Fruit fly (Drosophila melanogaster) Kc167 (cell line): Measurements from ENCODE around the gene fz2.

Source experiments
- Myc ChIP-seq: fragments of >200 bp; optimal IDR thresholded peaks from 2 replicates; lab custom pipeline; 2017; ENCODE audit warnings: missing external identifiers
- Sin3A ChIP-seq: fragments of >200 bp; optimal IDR thresholded peaks from 2 replicates; lab custom pipeline; 2018; ENCODE audit warnings: missing external identifiers
- h ChIP-seq: fragments of >200 bp; optimal IDR thresholded peaks from 3 replicates; lab custom pipeline; 2018; ENCODE audit warnings: missing external identifiers
- insv ChIP-seq: fragments of >200 bp; optimal IDR thresholded peaks from 3 replicates; lab custom pipeline; 2018; ENCODE audit warnings: missing external identifiers
- psq ChIP-seq: fragments of >200 bp; optimal IDR thresholded peaks from 2 replicates; lab custom pipeline; 2017; ENCODE audit warnings: missing external identifiers
- ttk ChIP-seq: sonication (Bioruptor generic); optimal IDR thresholded peaks from 2 replicates; lab custom pipeline; 2017; ENCODE audit warnings: missing external identifiers

The fz2 gene

DNA sequence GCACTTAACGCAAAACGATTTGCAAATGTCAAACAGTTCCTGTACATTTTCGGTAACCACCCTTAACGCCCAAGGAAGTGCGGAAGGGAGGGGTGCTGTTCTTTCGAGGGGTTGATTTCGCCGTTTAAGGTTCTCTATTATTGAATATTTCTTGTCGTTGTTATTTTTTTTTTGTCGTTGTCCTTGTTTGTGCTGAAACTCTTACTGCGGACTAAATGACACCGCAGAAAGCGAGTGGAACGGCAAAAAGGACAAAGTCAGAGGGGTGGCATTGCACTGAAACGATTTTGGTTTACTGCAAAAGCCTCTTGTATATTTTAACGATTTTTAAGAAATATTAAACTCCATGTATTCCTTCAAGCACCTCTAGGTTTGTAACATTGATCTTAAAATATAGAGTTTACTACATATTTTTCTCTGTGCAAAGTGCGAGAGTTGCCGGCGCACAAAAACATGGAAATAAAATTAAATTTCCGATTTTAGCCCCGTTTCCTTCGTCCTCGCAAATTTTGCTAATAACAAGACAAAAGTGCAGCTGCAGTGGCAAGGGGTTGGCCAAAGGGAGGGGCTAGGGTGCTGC, 83.1 kb downstream of the fz2 start:
- TF ChIP-seq h (lab: Kevin White, UChicago): no peak
- TF ChIP-seq ttk (lab: Kevin White, UChicago): no peak
- TF ChIP-seq insv (lab: Kevin White, UChicago): no peak
- no peak for TF ChIP-seq Myc (lab: Kevin White, UChicago)
- no peak for TF ChIP-seq Sin3A
- no peak for TF ChIP-seq psq (lab: Kevin White, UChicago)

DNA sequence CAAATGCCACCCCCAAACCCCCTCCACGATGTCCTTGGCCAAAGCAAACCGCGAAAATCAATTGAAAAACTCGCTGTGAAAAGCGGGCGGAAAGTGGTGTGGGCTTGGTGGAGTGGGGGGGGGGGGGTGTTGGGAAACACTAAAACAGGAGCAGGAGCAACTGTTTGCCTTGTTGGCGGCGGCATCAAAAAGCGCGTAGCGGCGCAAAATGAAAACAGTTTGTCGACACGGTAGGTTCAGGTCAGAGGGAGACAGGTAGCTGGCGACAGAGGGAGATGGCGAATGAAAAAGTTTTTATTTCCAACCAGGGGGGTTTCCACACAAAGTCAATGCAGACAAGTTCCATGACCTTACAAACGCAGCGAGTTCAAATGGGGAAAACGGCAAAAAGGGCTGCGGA, 84.2 kb downstream of the fz2 start:
- no peak for TF ChIP-seq Myc (lab: Kevin White, UChicago)

DNA sequence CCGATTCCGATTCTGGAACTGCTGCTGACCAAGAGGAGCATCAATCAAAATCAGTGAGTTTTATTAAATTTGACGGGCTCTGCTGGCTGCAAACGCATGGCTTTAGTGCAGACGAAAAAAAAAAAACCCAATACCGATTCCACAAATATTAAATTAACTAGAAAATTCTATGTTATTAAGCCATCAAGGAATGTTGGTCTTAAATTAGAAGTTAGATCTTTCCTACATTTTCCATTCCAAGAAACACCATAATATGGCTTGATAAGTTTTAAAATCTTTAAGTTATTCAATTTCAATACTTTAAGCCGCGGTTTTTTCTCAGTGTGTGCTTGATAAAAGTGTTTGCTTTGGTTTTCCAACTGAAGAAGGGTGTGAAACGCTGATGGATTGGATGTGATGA, 88.0 kb downstream of the fz2 start:
- TF ChIP-seq ttk (lab: Kevin White, UChicago): no peak
- no peak for TF ChIP-seq insv (lab: Kevin White, UChicago)
- TF ChIP-seq h (lab: Kevin White, UChicago): no peak
- TF ChIP-seq psq (lab: Kevin White, UChicago): no peak
- TF ChIP-seq Sin3A: no peak
- TF ChIP-seq Myc (lab: Kevin White, UChicago): no peak

DNA sequence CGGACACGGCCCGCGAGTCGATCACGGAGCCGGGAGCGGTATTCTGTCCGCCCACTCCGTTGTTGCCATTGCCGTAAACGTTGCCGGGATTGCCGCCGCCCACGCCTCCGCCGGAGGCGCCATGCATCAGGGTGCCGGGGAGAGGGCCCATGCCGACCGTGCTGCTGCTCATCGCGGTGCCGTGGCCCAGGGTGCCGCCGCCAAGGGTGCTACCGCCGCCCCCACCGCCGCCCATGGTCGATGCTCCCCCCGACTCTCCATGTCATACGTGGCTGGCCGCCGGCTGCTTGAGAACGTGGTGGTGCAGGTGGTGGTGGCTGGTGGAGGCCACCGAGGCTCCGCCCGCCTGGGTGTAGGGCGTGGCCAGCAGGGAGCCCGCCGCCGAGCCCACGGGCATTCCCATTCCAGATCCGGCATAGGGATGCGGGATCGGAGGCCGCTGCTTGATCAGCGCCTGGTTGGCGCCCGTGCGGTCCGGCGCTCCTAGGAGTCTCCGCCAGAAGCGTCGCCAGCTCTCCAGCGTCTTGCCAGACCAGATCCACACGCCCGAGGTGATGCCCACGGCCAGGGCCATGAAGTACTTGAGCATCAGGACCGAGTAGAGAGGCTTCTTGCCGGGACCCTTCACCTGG, 91.1 kb downstream of the fz2 start:
- TF ChIP-seq ttk (lab: Kevin White, UChicago) (no peak), Myc (lab: Kevin White, UChicago) (no peak), Sin3A (no peak), insv (lab: Kevin White, UChicago) (no peak), psq (lab: Kevin White, UChicago) (no peak), h (lab: Kevin White, UChicago) (no peak)

DNA sequence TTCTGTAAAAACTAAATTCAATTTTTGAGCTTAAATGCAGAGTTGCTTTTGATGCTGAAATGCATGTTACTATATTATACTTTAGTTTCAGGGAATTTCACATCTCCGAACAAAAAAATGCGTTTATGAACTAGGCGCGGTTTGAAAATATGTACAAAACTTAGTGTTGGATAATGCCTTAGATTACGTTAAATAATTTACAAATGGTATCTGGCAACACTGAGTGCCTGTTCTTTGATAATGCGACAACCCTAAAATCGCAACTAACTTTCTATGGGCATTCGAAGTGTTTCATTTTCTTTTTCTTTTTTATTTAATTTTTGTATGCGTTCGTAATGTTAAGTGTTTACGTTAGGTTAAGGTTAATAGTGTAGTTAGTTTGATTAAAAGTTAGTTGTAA, 92.6 kb downstream of the fz2 start:
- TF ChIP-seq ttk (lab: Kevin White, UChicago) (no peak), Sin3A (no peak), h (lab: Kevin White, UChicago) (no peak), psq (lab: Kevin White, UChicago) (no peak)

DNA sequence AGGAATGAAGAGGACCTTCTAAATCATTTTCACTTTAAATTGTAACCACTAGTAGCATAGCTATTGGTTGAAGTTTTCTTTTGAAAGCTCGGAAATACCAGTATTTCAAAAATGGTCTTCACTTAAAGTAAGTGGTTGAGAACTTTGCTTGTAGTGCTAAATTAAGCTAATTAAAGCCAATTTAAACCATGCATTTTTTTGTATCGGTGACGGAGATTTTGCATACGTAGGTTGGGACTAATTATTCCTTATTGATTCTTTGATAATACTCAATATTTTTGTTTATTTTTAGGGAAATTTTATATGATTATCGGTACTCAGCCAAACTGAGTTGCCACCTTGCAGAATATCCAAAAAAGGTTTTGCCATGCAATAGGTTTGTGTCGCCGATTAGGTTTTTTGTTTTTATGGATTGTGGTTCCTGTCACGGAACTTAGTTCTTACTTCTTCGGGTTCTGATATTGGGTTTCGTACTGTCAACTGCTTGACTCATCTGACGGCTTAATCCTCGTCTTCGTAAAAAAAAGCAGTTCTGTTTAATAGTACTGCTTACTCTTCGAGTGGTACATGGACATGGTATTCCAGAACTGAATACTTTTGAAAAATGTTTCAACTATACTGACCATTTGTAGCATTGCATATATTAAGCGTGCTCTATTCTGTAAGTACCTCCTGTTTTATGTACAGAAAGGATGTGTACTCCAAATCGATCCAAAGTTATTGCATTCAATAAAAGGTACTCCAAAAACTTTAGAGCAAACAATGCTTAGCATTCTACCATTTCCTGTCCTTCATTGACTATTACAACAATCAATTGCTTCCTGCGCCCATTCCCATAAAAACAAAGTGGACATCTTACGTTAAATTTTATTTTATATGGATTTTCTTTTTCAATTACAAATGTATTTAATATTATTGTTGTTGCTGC, 94.8 kb downstream of the fz2 start:
- no peak for TF ChIP-seq Sin3A
- TF ChIP-seq h (lab: Kevin White, UChicago): no peak
- no peak for TF ChIP-seq insv (lab: Kevin White, UChicago)
- TF ChIP-seq Myc (lab: Kevin White, UChicago): no peak
- TF ChIP-seq ttk (lab: Kevin White, UChicago): no peak
- no peak for TF ChIP-seq psq (lab: Kevin White, UChicago)

DNA sequence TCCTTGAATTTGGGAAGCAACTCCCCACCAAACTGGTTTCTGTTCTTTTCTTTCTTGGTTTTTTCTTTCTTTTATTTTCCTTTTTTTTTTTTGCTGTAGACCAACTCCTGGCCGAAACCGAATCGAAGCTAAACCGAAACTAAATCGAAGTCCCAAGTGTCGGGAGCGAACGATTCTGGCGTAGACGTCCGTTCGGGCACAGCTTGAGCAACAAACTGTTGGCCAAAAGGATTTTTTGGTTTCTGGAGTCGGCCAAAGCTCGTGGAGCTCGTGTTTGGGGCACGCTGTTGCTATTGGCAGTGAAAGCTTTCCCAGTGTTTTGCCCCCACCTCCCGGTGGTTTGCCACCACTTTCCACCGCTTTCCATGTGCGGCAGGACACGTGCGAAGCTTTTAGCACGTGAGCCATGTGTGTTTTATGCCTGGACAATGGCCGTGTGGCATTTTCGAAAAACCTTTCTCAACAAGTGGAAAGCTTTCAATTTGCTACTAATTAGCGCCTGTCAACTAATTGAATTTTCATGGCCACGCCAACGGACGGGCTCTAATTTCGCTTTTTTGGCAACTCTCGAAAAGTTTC, 96.2 kb downstream of the fz2 start, which contains the start of gene CG14082:
TSS of gene CG14082 (minus strand) at position 51 of the 579 bp plus-strand sequence.
- TF ChIP-seq ttk (lab: Kevin White, UChicago) (no peak), Myc (lab: Kevin White, UChicago) (no peak), insv (lab: Kevin White, UChicago) (no peak), Sin3A (no peak), h (lab: Kevin White, UChicago) (no peak), psq (lab: Kevin White, UChicago) (no peak)

DNA sequence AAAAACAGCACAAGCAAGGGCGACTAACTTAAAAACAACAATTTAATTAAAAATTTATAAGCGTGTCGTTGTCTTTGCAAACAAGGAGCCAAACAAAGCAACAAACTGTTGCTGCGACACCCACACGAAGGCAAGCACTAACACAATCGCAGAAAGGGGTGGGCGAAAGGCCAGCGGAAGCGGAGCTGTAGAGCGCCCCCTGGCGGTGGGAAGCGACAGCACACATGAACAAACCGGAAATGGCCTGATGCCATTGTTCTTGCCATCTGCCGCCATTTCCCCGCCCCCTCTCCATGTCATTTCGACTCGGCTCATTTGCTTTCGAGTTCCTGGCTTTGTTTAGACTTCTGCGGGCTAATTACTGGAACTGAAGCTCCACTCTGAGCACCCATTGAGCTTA, 102.6 kb downstream of the fz2 start:
- no peak for TF ChIP-seq ttk (lab: Kevin White, UChicago)
- TF ChIP-seq psq (lab: Kevin White, UChicago): no peak
- no peak for TF ChIP-seq h (lab: Kevin White, UChicago)
- no peak for TF ChIP-seq Sin3A
- TF ChIP-seq insv (lab: Kevin White, UChicago): no peak
- TF ChIP-seq Myc (lab: Kevin White, UChicago): no peak

DNA sequence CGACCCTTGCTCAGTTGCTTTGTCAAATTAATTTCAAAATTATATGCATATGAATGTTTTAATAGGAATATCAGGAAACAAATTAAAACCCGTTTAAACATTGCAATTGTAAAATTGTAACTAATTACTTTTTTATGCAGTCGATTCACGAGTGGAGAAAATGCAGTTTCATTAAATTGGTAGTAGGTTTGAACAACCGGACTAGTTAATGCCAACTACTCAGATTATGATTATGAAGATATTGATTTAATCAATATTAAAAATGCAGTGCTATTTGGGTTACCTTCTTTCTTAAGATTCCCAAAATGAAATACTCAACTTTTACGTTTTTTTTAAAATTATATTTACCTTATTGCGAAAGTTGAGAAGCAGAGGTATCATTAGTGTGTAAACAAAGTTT, 105.6 kb downstream of the fz2 start, which contains the start of gene Spn75F:
TSS of gene Spn75F (minus strand) at position 101 of the 400 bp plus-strand sequence.
- TF ChIP-seq insv (lab: Kevin White, UChicago) (no peak), Sin3A (no peak), ttk (lab: Kevin White, UChicago) (no peak)

DNA sequence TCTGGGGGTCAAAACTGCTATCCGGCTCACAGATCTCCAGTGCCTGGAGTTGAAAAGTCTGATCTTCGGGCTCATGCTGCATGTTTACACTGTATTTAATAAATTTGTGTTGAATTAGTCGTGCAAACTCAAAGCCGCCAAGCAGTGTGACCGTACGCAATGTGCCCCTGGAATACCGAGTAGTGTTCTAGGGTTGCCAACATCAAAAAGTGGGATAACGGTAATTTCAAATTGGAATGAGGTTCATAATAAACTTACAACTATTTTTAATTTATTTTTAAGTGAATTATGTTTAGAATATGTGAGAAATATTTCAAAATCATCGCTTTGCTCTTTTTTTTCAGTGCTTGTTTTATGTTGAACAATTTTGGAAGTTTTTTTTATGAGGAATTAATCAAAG, 135.0 kb downstream of the fz2 start, which contains the start of gene Gem2:
TSS of gene Gem2 (minus strand) at position 176 of the 400 bp plus-strand sequence.
- TF ChIP-seq Myc (lab: Kevin White, UChicago) (no peak), insv (lab: Kevin White, UChicago) (no peak), Sin3A (no peak), psq (lab: Kevin White, UChicago) (no peak)

DNA sequence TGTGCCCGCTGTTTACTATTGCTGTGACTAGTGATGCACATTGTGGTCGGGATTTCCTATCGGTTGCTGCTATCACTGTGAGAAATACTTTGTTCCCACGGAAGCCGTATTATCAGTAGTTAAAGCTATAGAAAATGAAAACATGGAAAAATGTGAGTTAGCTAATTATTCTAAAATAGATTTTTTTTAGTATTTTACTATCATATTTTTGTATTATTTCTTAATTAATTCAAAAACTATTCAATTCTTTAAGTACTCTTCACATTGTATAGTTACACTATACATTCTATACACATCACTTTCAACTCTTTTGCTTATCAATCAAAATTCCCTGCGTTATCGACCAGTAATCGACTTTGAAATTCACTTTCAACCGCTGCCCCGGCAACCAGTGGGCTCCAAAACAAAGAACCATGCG, 137.5 kb downstream of the fz2 start, which contains the start of the genes Naxd and CG14079:
TSS of gene Naxd (minus strand) at position 45 of the 418 bp plus-strand sequence.
TSS of gene CG14079 (plus strand) at position 335 of the 418 bp plus-strand sequence.
- TF ChIP-seq Myc (lab: Kevin White, UChicago) (no peak), psq (lab: Kevin White, UChicago) (no peak), h (lab: Kevin White, UChicago) (no peak), insv (lab: Kevin White, UChicago) (no peak), Sin3A (no peak), ttk (lab: Kevin White, UChicago) (no peak)
